Worm (Caenorhabditis elegans) whole organism, L1 larva: ENCODE results near the gene spin-4.

Source experiments
- ceh-63 ChIP-seq: fragments of 200-800 bp; sonication (Bioruptor generic); optimal IDR thresholded peaks from 2 replicates; lab custom pipeline; 2018; ENCODE audit warnings: mild to moderate bottlenecking, missing genetic modification characterization, missing compliant biosample characterization
- dpl-1 ChIP-seq, 3 experiments: fragments of 150-350 bp in 2 of 3; sonication (generic microtip) in 1 of 3; optimal IDR thresholded peaks; 2 replicates each; lab custom pipeline; 2014 to 2017; ENCODE audit warnings: missing biosample characterization in 3 of 3, missing genetic modification characterization in 3 of 3, missing genetic modification reagents in 3 of 3
- egl-13 ChIP-seq: sonication (generic microtip); optimal IDR thresholded peaks from 2 replicates; lab custom pipeline; 2016; ENCODE audit warnings: missing genotype, missing genetic modification reagents, missing genetic modification characterization, missing compliant biosample characterization
- elt-3 ChIP-seq, 6 experiments: fragments of 150-350 bp in 1 of 6; sonication (generic microtip); optimal IDR thresholded peaks; 2 replicates each; lab custom pipeline; 2017 to 2018; ENCODE audit warnings: missing biosample characterization in 6 of 6, missing genetic modification characterization in 6 of 6, inconsistent platforms in 1 of 6
- hlh-4 ChIP-seq: sonication (generic microtip); optimal IDR thresholded peaks from 2 replicates; lab custom pipeline; 2016; ENCODE audit warnings: mild to moderate bottlenecking, missing genetic modification characterization, missing compliant biosample characterization
- mdl-1 ChIP-seq, 2 experiments: fragments of 150-350 bp; optimal IDR thresholded peaks; 2 replicates each; lab custom pipeline; 2014 to 2017; ENCODE audit warnings: missing biosample characterization in 2 of 2, missing genetic modification characterization in 2 of 2, inconsistent platforms in 1 of 2
- nhr-11 ChIP-seq: fragments of 150-350 bp; optimal IDR thresholded peaks from 2 replicates; lab custom pipeline; 2014; ENCODE audit warnings: missing biosample characterization, missing genetic modification characterization
- skn-1 ChIP-seq: fragments of 150-350 bp; optimal IDR thresholded peaks from 2 replicates; lab custom pipeline; 2014; ENCODE audit warnings: missing biosample characterization, missing genetic modification characterization
- sox-4 ChIP-seq: sonication (generic microtip); optimal IDR thresholded peaks from 2 replicates; lab custom pipeline; 2016; ENCODE audit warnings: missing genetic modification characterization, missing compliant biosample characterization
- unc-30 ChIP-seq: sonication (generic microtip); optimal IDR thresholded peaks from 2 replicates; lab custom pipeline; 2017; ENCODE audit warnings: missing biosample characterization, missing genetic modification characterization
- unc-62 ChIP-seq: fragments of 150-350 bp; optimal IDR thresholded peaks from 2 replicates; lab custom pipeline; 2014; ENCODE audit warnings: missing biosample characterization, missing genetic modification reagents, missing genetic modification characterization

DNA sequence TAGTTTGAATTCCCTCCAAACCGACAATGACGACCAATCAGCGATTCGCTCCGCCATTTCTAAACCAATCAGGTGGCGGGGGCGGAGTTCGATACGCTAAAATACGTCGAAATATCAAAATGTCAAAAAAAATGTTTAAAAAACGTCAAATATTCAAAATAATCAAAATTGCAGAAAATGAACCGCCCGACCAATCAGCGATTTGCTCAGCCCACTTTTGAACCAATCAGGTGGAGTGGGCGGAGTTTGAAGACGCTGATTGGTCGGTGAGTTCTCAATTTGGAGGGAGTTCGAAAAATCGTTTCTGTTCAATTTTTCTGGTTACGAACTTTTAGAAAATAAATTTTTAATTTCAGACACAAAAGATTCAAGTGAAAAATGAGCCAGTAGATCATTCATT, 43.4 kb upstream of the spin-4 start:
- TF ChIP-seq skn-1 (tag; lab: Kevin White, UChicago), result no peak
- no peak for TF ChIP-seq elt-3 (tag; optimal IDR thresholded peaks at IDR 0.05; lab: Kevin White, UChicago)
- no peak for TF ChIP-seq nhr-11 (tag; lab: Kevin White, UChicago)
- TF ChIP-seq hlh-4, result no peak
- TF ChIP-seq unc-30 (tag; lab: Kevin White, UChicago), result no peak
- no peak for TF ChIP-seq mdl-1 (tag; optimal IDR thresholded peaks at IDR 0.05; lab: Kevin White, UChicago)
- no peak for TF ChIP-seq sox-4 (tag; lab: Kevin White, UChicago)
- no peak for TF ChIP-seq egl-13 (tag; lab: Kevin White, UChicago)
- TF ChIP-seq unc-62 (GFP tag; lab: Kevin White, UChicago), result no peak
- no peak for TF ChIP-seq dpl-1 (GFP tag; optimal IDR thresholded peaks at IDR 0.05; lab: Kevin White, UChicago)
- no peak for TF ChIP-seq ceh-63
